Worm (Caenorhabditis elegans) whole organism, L3 larva: ENCODE results near the gene R03H10.5.

Experiments
- ZK546.5 ChIP-seq: sonication (generic microtip); optimal IDR thresholded peaks from 2 replicates; lab custom pipeline; 2017; ENCODE audit warnings: missing biosample characterization, missing genetic modification characterization
- nhr-77 ChIP-seq: fragments of 150-350 bp; optimal IDR thresholded peaks from 2 replicates; lab custom pipeline; 2014; ENCODE audit warnings: missing biosample characterization, missing genetic modification characterization

ce11 chrII:4167833-4168232, 2.6 kb downstream of the R03H10.5 start:
- TF ChIP-seq nhr-77 (tag; lab: Kevin White, UChicago) = no peak
- no peak for TF ChIP-seq ZK546.5 (tag; lab: Kevin White, UChicago)
